Fruit fly (Drosophila melanogaster) whole organism, embryonic: ENCODE results near the gene CG10232.

Source experiments
- ATbp ChIP-seq: fragments of 200-800 bp; sonication (Bioruptor generic); optimal IDR thresholded peaks from 2 replicates; lab custom pipeline; 2017; ENCODE audit warnings: missing biosample characterization, mild to moderate bottlenecking, missing genetic modification characterization, missing genetic modification reagents
- Ada2b ChIP-seq: fragments of 200-800 bp; sonication (Bioruptor generic); IDR thresholded peaks from 2 replicates; pipeline ENCODE4 v1.3.6; 2022; ENCODE audit warnings: missing biosample characterization, missing genetic modification characterization
- CG10654 ChIP-seq: fragments of 200-800 bp; sonication (Bioruptor generic); optimal IDR thresholded peaks from 2 replicates; lab custom pipeline; 2016; ENCODE audit warnings: missing biosample characterization, missing genetic modification characterization
- CG11696 ChIP-seq: fragments of 200-800 bp; sonication (Bioruptor generic); IDR thresholded peaks from 2 replicates; pipeline ENCODE4 v1.3.6; 2022; ENCODE audit warnings: missing biosample characterization, missing genetic modification characterization
- CG12071 ChIP-seq: fragments of 200-800 bp; sonication (Bioruptor generic); optimal IDR thresholded peaks from 3 replicates; lab custom pipeline; 2018; ENCODE audit warnings: missing biosample characterization, mild to moderate bottlenecking, missing genetic modification characterization
- CG13287 ChIP-seq: fragments of 200-800 bp; sonication (Bioruptor generic); IDR thresholded peaks from 2 replicates; pipeline ENCODE4 v1.3.6; 2022; ENCODE audit warnings: missing biosample characterization, missing genetic modification characterization; ENCODE audit not compliant: partially characterized antibody
- CG13424 ChIP-seq: fragments of 200-800 bp; sonication (Bioruptor generic); optimal IDR thresholded peaks from 2 replicates; lab custom pipeline; 2019; ENCODE audit warnings: missing biosample characterization, mild to moderate bottlenecking, missing genetic modification characterization, moderate library complexity
- CG18764 ChIP-seq: fragments of 200-800 bp; sonication (Bioruptor generic); optimal IDR thresholded peaks from 3 replicates; lab custom pipeline; 2016; ENCODE audit warnings: missing biosample characterization, missing genetic modification characterization
- CG32772 ChIP-seq: fragments of 200-800 bp; sonication (Bioruptor generic); IDR thresholded peaks from 2 replicates; pipeline ENCODE4 v1.3.6; 2022; ENCODE audit warnings: missing biosample characterization, missing genetic modification characterization
- CG3407 ChIP-seq: fragments of 200-800 bp; sonication (Bioruptor generic); optimal IDR thresholded peaks from 2 replicates; lab custom pipeline; 2018; ENCODE audit warnings: missing biosample characterization, mild to moderate bottlenecking, missing genetic modification characterization
- CG34376 ChIP-seq: fragments of 200-800 bp; sonication (Bioruptor generic); optimal IDR thresholded peaks from 2 replicates; lab custom pipeline; 2018; ENCODE audit warnings: missing biosample characterization, mild to moderate bottlenecking, missing genetic modification characterization
- CG4328 ChIP-seq: fragments of 200-800 bp; sonication (Bioruptor generic); optimal IDR thresholded peaks from 3 replicates; lab custom pipeline; 2017; ENCODE audit warnings: missing biosample characterization, missing genetic modification reagents, missing genetic modification characterization
- CG4854 ChIP-seq: fragments of 200-800 bp; sonication (Bioruptor generic); optimal IDR thresholded peaks from 2 replicates; lab custom pipeline; 2016; ENCODE audit warnings: missing biosample characterization, missing genetic modification characterization, inconsistent platforms
- CG5245 ChIP-seq: fragments of 200-800 bp; sonication (Bioruptor generic); optimal IDR thresholded peaks from 3 replicates; lab custom pipeline; 2016; ENCODE audit warnings: missing biosample characterization, missing genetic modification characterization
- CG7987 ChIP-seq: fragments of 200-800 bp; sonication (Bioruptor generic); optimal IDR thresholded peaks from 2 replicates; lab custom pipeline; 2018; ENCODE audit warnings: missing biosample characterization, mild to moderate bottlenecking, missing genetic modification characterization, moderate library complexity
- Dip2 ChIP-seq: fragments of 200-800 bp; sonication (Bioruptor generic); IDR thresholded peaks from 2 replicates; pipeline ENCODE4 v1.3.6; 2022; ENCODE audit warnings: missing biosample characterization, missing genetic modification characterization
- Dref ChIP-seq: fragments of 200-800 bp; sonication (Bioruptor generic); IDR thresholded peaks from 2 replicates; pipeline ENCODE4 v1.3.6; 2022; ENCODE audit warnings: missing biosample characterization, missing genetic modification characterization
- Ets65A ChIP-seq: fragments of 200-800 bp; sonication (Bioruptor generic); peaks from one replicate; lab custom pipeline; 2016; ENCODE audit warnings: missing biosample characterization, missing genetic modification characterization
- Ets97D ChIP-seq: fragments of 200-800 bp; sonication (Bioruptor generic); optimal IDR thresholded peaks from 3 replicates; lab custom pipeline; 2016; ENCODE audit warnings: missing biosample characterization, missing genetic modification characterization
- Gsc ChIP-seq: fragments of 200-800 bp; sonication (Bioruptor generic); IDR thresholded peaks from 2 replicates; pipeline ENCODE4 v1.3.6; 2022; ENCODE audit warnings: missing biosample characterization, missing genetic modification characterization
- Hmx ChIP-seq: fragments of 200-800 bp; sonication (Bioruptor generic); optimal IDR thresholded peaks from 2 replicates; lab custom pipeline; 2016; ENCODE audit warnings: missing biosample characterization, missing genetic modification characterization
- Kr ChIP-seq: fragments of 200-800 bp; sonication (Bioruptor generic); optimal IDR thresholded peaks from 2 replicates; lab custom pipeline; 2017; ENCODE audit warnings: missing biosample characterization, mild to moderate bottlenecking, missing genetic modification characterization
- Mad ChIP-seq: fragments of 200-800 bp; sonication (Bioruptor generic); optimal IDR thresholded peaks from 2 replicates; lab custom pipeline; 2016; ENCODE audit warnings: missing biosample characterization, missing genetic modification characterization
- NFAT ChIP-seq: fragments of 200-800 bp; sonication (Bioruptor generic); IDR thresholded peaks from 2 replicates; pipeline ENCODE4 v1.3.6; 2022; ENCODE audit warnings: missing biosample characterization, missing genetic modification characterization
- Nf-YB ChIP-seq: fragments of 200-800 bp; sonication (Bioruptor generic); optimal IDR thresholded peaks from 3 replicates; lab custom pipeline; 2019; ENCODE audit warnings: missing biosample characterization, mild to moderate bottlenecking, missing genetic modification characterization, moderate library complexity
- Nf-YC ChIP-seq: fragments of 200-800 bp; optimal IDR thresholded peaks from 3 replicates; lab custom pipeline; 2019; ENCODE audit warnings: missing biosample characterization, mild to moderate bottlenecking, missing genetic modification characterization, moderate library complexity
- abd-A ChIP-seq: fragments of 200-800 bp; sonication (Bioruptor generic); optimal IDR thresholded peaks from 3 replicates; lab custom pipeline; 2019; ENCODE audit warnings: missing biosample characterization, mild to moderate bottlenecking, missing genetic modification characterization, moderate library complexity
- amos ChIP-seq: fragments of 200-800 bp; sonication (Bioruptor generic); IDR thresholded peaks from 2 replicates; pipeline ENCODE4 v1.3.6; 2022; ENCODE audit warnings: missing biosample characterization, missing genetic modification characterization; ENCODE audit not compliant: partially characterized antibody
- ase ChIP-seq: fragments of 200-800 bp; sonication (Bioruptor generic); IDR thresholded peaks from 3 replicates; pipeline ENCODE4 v1.3.6; 2022; ENCODE audit warnings: missing biosample characterization, missing genetic modification characterization
- cato ChIP-seq: fragments of 200-800 bp; sonication (Bioruptor generic); optimal IDR thresholded peaks from 2 replicates; lab custom pipeline; 2016; ENCODE audit warnings: missing biosample characterization, missing genetic modification characterization, borderline replicate concordance
- cg ChIP-seq: fragments of 200-800 bp; sonication (Bioruptor generic); optimal IDR thresholded peaks from 3 replicates; lab custom pipeline; 2019; ENCODE audit warnings: missing biosample characterization, mild to moderate bottlenecking, missing genetic modification characterization, moderate library complexity
- chinmo ChIP-seq: fragments of 200-800 bp; sonication (Bioruptor generic); IDR thresholded peaks from 4 replicates; pipeline ENCODE4 v1.3.6; 2022; ENCODE audit warnings: missing biosample characterization, missing genetic modification characterization; ENCODE audit not compliant: partially characterized antibody
- ci ChIP-seq: fragments of 200-800 bp; sonication (Bioruptor generic); IDR thresholded peaks from 3 replicates; pipeline ENCODE4 v1.3.6; 2022; ENCODE audit warnings: missing biosample characterization, missing genetic modification characterization
- ems ChIP-seq: fragments of 200-800 bp; sonication (Bioruptor generic); optimal IDR thresholded peaks from 3 replicates; lab custom pipeline; 2016; ENCODE audit warnings: missing biosample characterization, missing genetic modification characterization
- exex ChIP-seq: fragments of 200-800 bp; sonication (Bioruptor generic); optimal IDR thresholded peaks from 4 replicates; lab custom pipeline; 2018; ENCODE audit warnings: missing biosample characterization, mild to moderate bottlenecking, missing genetic modification characterization, moderate library complexity
- fd64A ChIP-seq: fragments of 200-800 bp; sonication (Bioruptor generic); optimal IDR thresholded peaks from 3 replicates; lab custom pipeline; 2018; ENCODE audit warnings: missing biosample characterization, mild to moderate bottlenecking, missing genetic modification characterization
- gcm2 ChIP-seq: fragments of 200-800 bp; sonication (Bioruptor generic); optimal IDR thresholded peaks from 2 replicates; lab custom pipeline; 2016; ENCODE audit warnings: missing biosample characterization, missing genetic modification characterization
- grau ChIP-seq: fragments of 200-800 bp; optimal IDR thresholded peaks from 3 replicates; lab custom pipeline; 2019; ENCODE audit warnings: missing biosample characterization, mild to moderate bottlenecking, missing genetic modification characterization, moderate library complexity
- lab ChIP-seq: fragments of 200-800 bp; sonication (Bioruptor generic); optimal IDR thresholded peaks from 3 replicates; lab custom pipeline; 2017; ENCODE audit warnings: missing biosample characterization, missing genetic modification characterization, mild to moderate bottlenecking, moderate library complexity, missing genetic modification reagents
- mirr ChIP-seq: fragments of 200-800 bp; sonication (Bioruptor generic); optimal IDR thresholded peaks from 3 replicates; lab custom pipeline; 2018; ENCODE audit warnings: missing biosample characterization, mild to moderate bottlenecking, missing genetic modification characterization
- odd ChIP-seq: fragments of 200-800 bp; sonication (Bioruptor generic); optimal IDR thresholded peaks from 2 replicates; lab custom pipeline; 2017; ENCODE audit warnings: missing biosample characterization, mild to moderate bottlenecking, missing genetic modification characterization
- prd ChIP-seq, 3 experiments: fragments of >200 bp in 2 of 3; fragments of 200-800 bp in 1 of 3; sonication (Bioruptor generic) in 1 of 3; optimal IDR thresholded peaks in 2 of 3; IDR thresholded peaks in 1 of 3; 2 replicates in 2 of 3; 3 replicates in 1 of 3; pipeline versions ENCODE4 v1.3.6 to Lab custom; 2017 to 2022; ENCODE audit warnings: missing biosample characterization in 1 of 3, missing genetic modification characterization in 1 of 3
- pum ChIP-seq: fragments of 200-800 bp; sonication (Bioruptor generic); optimal IDR thresholded peaks from 2 replicates; lab custom pipeline; 2016; ENCODE audit warnings: missing biosample characterization, missing genetic modification characterization
- sd ChIP-seq: fragments of 200-800 bp; sonication (Bioruptor generic); optimal IDR thresholded peaks from 3 replicates; lab custom pipeline; 2018; ENCODE audit warnings: missing biosample characterization, mild to moderate bottlenecking, missing genetic modification characterization, moderate library complexity
- slp2 ChIP-seq: fragments of 200-800 bp; sonication (Bioruptor generic); optimal IDR thresholded peaks from 2 replicates; lab custom pipeline; 2016; ENCODE audit warnings: missing biosample characterization, missing genetic modification characterization
- sr ChIP-seq: fragments of 200-800 bp; sonication (Bioruptor generic); IDR thresholded peaks from 3 replicates; pipeline ENCODE4 v1.3.6; 2022; ENCODE audit warnings: missing biosample characterization, missing genetic modification characterization
- sug ChIP-seq: fragments of 200-800 bp; optimal IDR thresholded peaks from 2 replicates; lab custom pipeline; 2019; ENCODE audit warnings: missing biosample characterization, mild to moderate bottlenecking, missing genetic modification characterization, moderate library complexity
- z ChIP-seq: fragments of 200-800 bp; sonication (Bioruptor generic); IDR thresholded peaks from 3 replicates; pipeline ENCODE4 v1.3.6; 2022; ENCODE audit warnings: missing biosample characterization, missing genetic modification characterization

Gene CG10232

DNA sequence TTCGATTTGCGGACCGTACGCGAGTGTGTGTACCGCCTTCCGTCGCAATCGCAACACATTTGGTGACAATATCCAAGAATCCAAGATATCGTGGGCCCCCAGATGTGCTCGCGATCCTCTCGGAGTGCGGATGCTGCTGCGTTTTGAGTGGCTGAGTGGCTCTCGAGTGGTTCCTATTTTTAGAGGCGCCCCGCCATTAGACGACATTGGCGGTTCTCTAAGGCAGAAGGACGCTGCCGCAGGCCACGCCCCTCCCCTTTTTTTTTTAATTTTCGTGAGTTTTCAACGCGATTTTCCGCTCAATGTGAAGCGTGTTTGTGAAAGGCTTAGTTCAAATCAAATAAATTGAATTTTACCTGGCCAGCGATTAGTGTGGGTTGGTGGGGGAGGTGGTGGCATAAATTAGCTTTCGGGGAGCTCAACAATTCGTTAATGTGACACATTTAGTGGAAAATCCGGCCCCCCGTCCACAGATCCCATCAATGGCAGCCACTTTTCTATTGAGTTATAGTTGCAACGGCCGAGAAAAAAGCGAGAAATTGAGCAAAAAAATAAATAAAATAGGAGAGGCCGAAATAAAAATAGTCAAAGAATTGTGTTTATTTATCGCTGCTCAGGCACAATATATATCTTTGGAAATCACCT is 3.0 kb downstream of the CG10232 start, which contains the start of gene nau:
nau (minus strand) TSS at position 61 of the 645 bp plus-strand sequence.
- TF ChIP-seq chinmo (GFP tag; lab: Robert Waterston, UW) (0 out of 4 replicates have a peak, but pooled peaks have one; percentile 15), grau (tag; lab: Kevin White, UChicago) (no peak), ATbp (no peak), Ets65A (peak; percentile 92), CG4328 (GFP tag; lab: Kevin White, UChicago) (peak; percentile 50), ems (GFP tag; lab: Kevin White, UChicago) (no peak), abd-A (tag; lab: Kevin White, UChicago) (peak; percentile 1), Nf-YC (tag; lab: Kevin White, UChicago) (peak; percentile 59), Hmx (no peak), Nf-YB (GFP tag; lab: Kevin White, UChicago) (peak; percentile 80), CG4854 (no peak), CG18764 (GFP tag; lab: Kevin White, UChicago) (no peak), z (peak; percentile 92), CG10654 (no peak), sd (tag; lab: Kevin White, UChicago) (peak; percentile 65), Dref (GFP tag; lab: Robert Waterston, UW) (no peak)

DNA sequence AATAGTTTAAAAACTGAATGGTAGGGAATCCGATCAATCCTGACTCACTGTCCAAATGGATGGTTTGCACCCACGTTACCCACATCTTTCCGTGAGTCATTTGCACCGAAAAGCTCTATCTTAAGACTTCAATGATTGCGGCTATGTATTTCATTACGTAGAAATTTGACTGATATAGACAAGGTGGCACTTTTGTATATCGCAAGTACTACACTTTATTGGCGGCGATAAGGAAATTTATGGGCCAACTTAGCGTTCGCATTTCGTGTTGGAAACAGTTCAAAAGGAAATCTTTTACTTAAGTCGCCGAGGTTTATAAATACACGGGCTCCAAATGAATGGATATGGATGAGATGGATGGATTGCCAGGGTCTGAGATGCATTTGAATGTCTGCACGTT is 6.6 kb downstream of the CG10232 start:
- no peak for TF ChIP-seq Mad (GFP tag; lab: Kevin White, UChicago)
- TF ChIP-seq CG3407 (GFP tag; lab: Kevin White, UChicago): no peak
- peak; percentile 77 for TF ChIP-seq exex
- peak; percentile 50 for TF ChIP-seq CG34376 (GFP tag; lab: Kevin White, UChicago)
- no peak for TF ChIP-seq NFAT (GFP tag; lab: Robert Waterston, UW)
- no peak for TF ChIP-seq CG13424
- peak; percentile 46 for TF ChIP-seq mirr (GFP tag; lab: Kevin White, UChicago)
- no peak for TF ChIP-seq Kr (GFP tag; lab: Kevin White, UChicago)
- peak; percentile 37 for TF ChIP-seq sd (tag; lab: Kevin White, UChicago)
- peak; percentile 45 for TF ChIP-seq sug (tag; lab: Kevin White, UChicago)
- peak; percentile 28 for TF ChIP-seq lab
- TF ChIP-seq CG7987 (GFP tag; lab: Kevin White, UChicago): no peak

DNA sequence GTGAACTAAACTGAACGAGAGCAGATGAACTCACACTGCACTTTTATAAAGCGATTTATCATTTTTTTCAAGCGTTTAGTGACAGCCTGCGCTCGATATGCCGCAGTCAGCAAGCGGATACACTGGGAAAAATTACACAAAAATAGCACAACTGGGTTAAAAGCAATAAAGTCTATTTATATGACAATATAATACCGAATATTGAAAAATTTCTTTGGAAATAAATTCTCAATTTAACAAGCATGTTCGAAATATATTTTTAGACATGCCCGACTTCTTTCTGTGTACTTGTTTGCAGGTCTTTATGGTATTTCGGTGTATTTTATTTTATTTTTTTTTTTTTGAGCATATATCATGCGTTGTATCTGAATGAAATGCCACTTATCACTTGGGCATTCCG is 7.5 kb downstream of the CG10232 start:
- TF ChIP-seq Ets97D (GFP tag; lab: Kevin White, UChicago) (no peak), amos (GFP tag; lab: Robert Waterston, UW) (no peak), odd (no peak), cg (GFP tag; lab: Kevin White, UChicago) (no peak), pum (GFP tag; lab: Kevin White, UChicago) (peak; percentile 65), gcm2 (GFP tag; lab: Kevin White, UChicago) (peak; percentile 16), Ada2b (GFP tag; lab: Robert Waterston, UW) (no peak), cato (peak; percentile 26), CG13287 (GFP tag; lab: Robert Waterston, UW) (no peak), sr (GFP tag; lab: Robert Waterston, UW) (no peak), fd64A (peak; percentile 5), slp2 (peak; percentile 44), CG32772 (GFP tag; lab: Robert Waterston, UW) (peak; percentile 68), Gsc (GFP tag; lab: Robert Waterston, UW) (no peak), ci (GFP tag; lab: Robert Waterston, UW) (peak; percentile 86), Dip2 (no peak), CG12071 (GFP tag; lab: Kevin White, UChicago) (no peak), prd (optimal IDR thresholded peaks at IDR 0.05; lab: Kevin White, UChicago) (no peak), prd (GFP tag; IDR thresholded peaks at IDR 0.05; lab: Robert Waterston, UW) (peak; percentile 77), ase (GFP tag; lab: Robert Waterston, UW) (0 out of 3 replicates have a peak, but pooled peaks have one; percentile 46), CG11696 (GFP tag; lab: Robert Waterston, UW) (peak; percentile 47; the same call in 1 of the 2 replicates), CG5245 (GFP tag; lab: Kevin White, UChicago) (peak; percentile 59)
